Fruit fly (Drosophila melanogaster) whole organism, embryonic: ENCODE data around the gene Oatp30B.

Experiments
- CG10321 ChIP-seq: fragments of 200-800 bp; sonication (Bioruptor generic); IDR thresholded peaks from 2 replicates; pipeline ENCODE4 v1.3.6; 2022; ENCODE audit warnings: missing biosample characterization, missing genetic modification characterization
- CG10543 ChIP-seq: fragments of 200-800 bp; sonication (Bioruptor generic); optimal IDR thresholded peaks from 3 replicates; lab custom pipeline; 2017; ENCODE audit warnings: missing biosample characterization, mild to moderate bottlenecking, missing genetic modification characterization, moderate library complexity
- CG11456 ChIP-seq: fragments of 200-800 bp; sonication (Bioruptor generic); IDR thresholded peaks from 3 replicates; pipeline ENCODE4 v1.3.6; 2022; ENCODE audit warnings: missing biosample characterization, missing genetic modification characterization
- CG11504 ChIP-seq: fragments of 200-800 bp; sonication (Bioruptor generic); optimal IDR thresholded peaks from 3 replicates; lab custom pipeline; 2019; ENCODE audit warnings: missing biosample characterization, mild to moderate bottlenecking, missing genetic modification characterization, moderate library complexity
- CG11560 ChIP-seq: fragments of 200-800 bp; sonication (Bioruptor generic); IDR thresholded peaks from 3 replicates; pipeline ENCODE4 v1.3.6; 2022; ENCODE audit warnings: missing biosample characterization, missing genetic modification characterization
- CG12769 ChIP-seq: fragments of 200-800 bp; sonication (Bioruptor generic); optimal IDR thresholded peaks from 2 replicates; lab custom pipeline; 2019; ENCODE audit warnings: missing biosample characterization, mild to moderate bottlenecking, missing genetic modification characterization, moderate library complexity
- CG13894 ChIP-seq: fragments of 200-800 bp; sonication (Bioruptor generic); optimal IDR thresholded peaks from 3 replicates; lab custom pipeline; 2018; ENCODE audit warnings: missing biosample characterization, mild to moderate bottlenecking, missing genetic modification characterization, moderate library complexity
- CG15514 ChIP-seq: fragments of 200-800 bp; sonication (Bioruptor generic); optimal IDR thresholded peaks from 3 replicates; lab custom pipeline; 2017; ENCODE audit warnings: missing biosample characterization, missing genetic modification characterization, mild to moderate bottlenecking, moderate library complexity, missing genetic modification reagents
- CG2120 ChIP-seq: fragments of 200-800 bp; sonication (Bioruptor generic); optimal IDR thresholded peaks from 3 replicates; lab custom pipeline; 2016; ENCODE audit warnings: missing biosample characterization, missing genetic modification characterization
- CG2678 ChIP-seq: fragments of 200-800 bp; sonication (Bioruptor generic); optimal IDR thresholded peaks from 3 replicates; lab custom pipeline; 2019; ENCODE audit warnings: missing biosample characterization, mild to moderate bottlenecking, missing genetic modification characterization, moderate library complexity
- CG31365 ChIP-seq: fragments of 200-800 bp; sonication (Bioruptor generic); optimal IDR thresholded peaks from 2 replicates; lab custom pipeline; 2018; ENCODE audit warnings: missing biosample characterization, mild to moderate bottlenecking, missing genetic modification characterization
- CG32532 ChIP-seq: fragments of 200-800 bp; sonication (Bioruptor generic); IDR thresholded peaks from 2 replicates; pipeline ENCODE4 v1.3.6; 2022; ENCODE audit warnings: missing biosample characterization, missing genetic modification characterization
- CG6791 ChIP-seq: fragments of 200-800 bp; sonication (Bioruptor generic); IDR thresholded peaks from 3 replicates; pipeline ENCODE4 v1.3.6; 2022; ENCODE audit warnings: missing biosample characterization, missing genetic modification characterization; ENCODE audit not compliant: partially characterized antibody
- CG7372 ChIP-seq: fragments of 200-800 bp; sonication (Bioruptor generic); IDR thresholded peaks from 2 replicates; pipeline ENCODE4 v1.3.6; 2022; ENCODE audit warnings: missing biosample characterization, missing genetic modification characterization
- CG7556 ChIP-seq: fragments of 200-800 bp; sonication (Bioruptor generic); optimal IDR thresholded peaks from 2 replicates; lab custom pipeline; 2017; ENCODE audit warnings: missing biosample characterization, mild to moderate bottlenecking, missing genetic modification characterization
- CG7839 ChIP-seq: fragments of 200-800 bp; sonication (Bioruptor generic); optimal IDR thresholded peaks from 3 replicates; lab custom pipeline; 2018; ENCODE audit warnings: missing biosample characterization, mild to moderate bottlenecking, missing genetic modification characterization, moderate library complexity
- CG8290 ChIP-seq, 3 experiments: fragments of 200-800 bp; sonication (Bioruptor generic); optimal IDR thresholded peaks; 2 replicates each; lab custom pipeline; 2016 to 2019; ENCODE audit warnings: missing biosample characterization in 3 of 3, missing genetic modification characterization in 3 of 3, mild to moderate bottlenecking in 2 of 3, moderate library complexity in 1 of 3
- CG9215 ChIP-seq: fragments of 200-800 bp; sonication (Bioruptor generic); IDR thresholded peaks from 2 replicates; pipeline ENCODE4 v1.3.6; 2022; ENCODE audit warnings: missing biosample characterization, missing genetic modification characterization
- CG9932 ChIP-seq: fragments of 200-800 bp; sonication (Bioruptor generic); IDR thresholded peaks from 2 replicates; pipeline ENCODE4 v1.3.6; 2022; ENCODE audit warnings: missing biosample characterization, missing genetic modification characterization
- CrebB ChIP-seq: fragments of 200-800 bp; sonication (Bioruptor generic); optimal IDR thresholded peaks from 3 replicates; lab custom pipeline; 2018; ENCODE audit warnings: missing biosample characterization, mild to moderate bottlenecking, missing genetic modification characterization
- D19B ChIP-seq: fragments of 200-800 bp; sonication (Bioruptor generic); optimal IDR thresholded peaks from 2 replicates; lab custom pipeline; 2017; ENCODE audit warnings: missing biosample characterization, mild to moderate bottlenecking, missing genetic modification characterization
- Dbx ChIP-seq: fragments of 200-800 bp; sonication (Bioruptor generic); IDR thresholded peaks from 3 replicates; pipeline ENCODE4 v1.3.6; 2022; ENCODE audit warnings: missing biosample characterization, missing genetic modification characterization
- Deaf1 ChIP-seq: fragments of 200-800 bp; optimal IDR thresholded peaks from 3 replicates; lab custom pipeline; 2019; ENCODE audit warnings: missing biosample characterization, mild to moderate bottlenecking, missing genetic modification characterization, moderate library complexity
- Drgx ChIP-seq: fragments of 200-800 bp; sonication (Bioruptor generic); IDR thresholded peaks from 2 replicates; pipeline ENCODE4 v1.3.6; 2022; ENCODE audit warnings: missing biosample characterization, missing genetic modification characterization
- Eip74EF ChIP-seq, 2 experiments: fragments of 200-800 bp in 1 of 2; fragments of >200 bp in 1 of 2; sonication (Bioruptor generic) in 1 of 2; optimal IDR thresholded peaks; 2 replicates each; lab custom pipeline; 2017 to 2019; ENCODE audit warnings: missing biosample characterization in 2 of 2, missing genetic modification characterization in 2 of 2, mild to moderate bottlenecking in 1 of 2, moderate library complexity in 1 of 2
- Ets65A ChIP-seq: fragments of 200-800 bp; sonication (Bioruptor generic); peaks from one replicate; lab custom pipeline; 2016; ENCODE audit warnings: missing biosample characterization, missing genetic modification characterization
- Fer1 ChIP-seq: fragments of 200-800 bp; sonication (Bioruptor generic); optimal IDR thresholded peaks from 2 replicates; lab custom pipeline; 2017; ENCODE audit warnings: missing biosample characterization, mild to moderate bottlenecking, missing genetic modification characterization
- Hmr ChIP-seq: fragments of 200-800 bp; sonication (Bioruptor generic); optimal IDR thresholded peaks from 3 replicates; lab custom pipeline; 2017; ENCODE audit warnings: mild to moderate bottlenecking, missing biosample characterization, missing genetic modification reagents, missing genetic modification characterization
- Med ChIP-seq: fragments of 200-800 bp; sonication (Bioruptor generic); peaks from one replicate; lab custom pipeline; 2016; ENCODE audit warnings: missing biosample characterization, missing genetic modification characterization, mild to moderate bottlenecking, inconsistent platforms, moderate library complexity
- Pdp1 ChIP-seq, 2 experiments: fragments of 200-800 bp; sonication (Bioruptor generic); optimal IDR thresholded peaks; 3 replicates each; lab custom pipeline; 2016; ENCODE audit warnings: missing biosample characterization in 2 of 2, missing genetic modification characterization in 2 of 2, mild to moderate bottlenecking in 1 of 2, moderate library complexity in 1 of 2
- Scr ChIP-seq: fragments of 200-800 bp; sonication (Bioruptor generic); IDR thresholded peaks from 2 replicates; pipeline ENCODE4 v1.3.6; 2022; ENCODE audit warnings: missing biosample characterization, missing genetic modification characterization; ENCODE audit not compliant: partially characterized antibody
- Side ChIP-seq: fragments of 200-800 bp; sonication (Bioruptor generic); optimal IDR thresholded peaks from 2 replicates; lab custom pipeline; 2016; ENCODE audit warnings: missing biosample characterization, missing genetic modification characterization
- Trl ChIP-seq, 3 experiments: fragments of >200 bp in 2 of 3; fragments of 200-800 bp in 1 of 3; sonication (Bioruptor generic) in 1 of 3; optimal IDR thresholded peaks; 2 replicates in 1 of 3; 3 replicates in 2 of 3; lab custom pipeline; 2016 to 2017; ENCODE audit warnings: missing biosample characterization in 1 of 3, missing genetic modification characterization in 1 of 3
- abd-A ChIP-seq: fragments of 200-800 bp; sonication (Bioruptor generic); optimal IDR thresholded peaks from 3 replicates; lab custom pipeline; 2019; ENCODE audit warnings: missing biosample characterization, mild to moderate bottlenecking, missing genetic modification characterization, moderate library complexity
- crol ChIP-seq: fragments of 200-800 bp; sonication (Bioruptor generic); IDR thresholded peaks from 2 replicates; pipeline ENCODE4 v1.3.6; 2022; ENCODE audit warnings: missing biosample characterization, missing genetic modification characterization
- cwo ChIP-seq: fragments of 200-800 bp; sonication (Bioruptor generic); optimal IDR thresholded peaks from 3 replicates; lab custom pipeline; 2017; ENCODE audit warnings: missing biosample characterization, missing genetic modification characterization, mild to moderate bottlenecking, moderate library complexity, missing genetic modification reagents
- dmrt99B ChIP-seq: fragments of 200-800 bp; sonication (Bioruptor generic); optimal IDR thresholded peaks from 2 replicates; lab custom pipeline; 2018; ENCODE audit warnings: missing biosample characterization, mild to moderate bottlenecking, missing genetic modification characterization, moderate library complexity
- dysf ChIP-seq: fragments of 200-800 bp; sonication (Bioruptor generic); IDR thresholded peaks from 3 replicates; pipeline ENCODE4 v1.3.6; 2022; ENCODE audit warnings: missing biosample characterization, missing genetic modification characterization
- hb ChIP-seq: fragments of 200-800 bp; sonication (Bioruptor generic); IDR thresholded peaks from 3 replicates; pipeline ENCODE4 v1.3.6; 2022; ENCODE audit warnings: missing biosample characterization, missing genetic modification characterization; ENCODE audit not compliant: partially characterized antibody
- ken ChIP-seq: fragments of 200-800 bp; sonication (Bioruptor generic); IDR thresholded peaks from 3 replicates; pipeline ENCODE4 v1.3.6; 2022; ENCODE audit warnings: missing biosample characterization, missing genetic modification characterization
- lab ChIP-seq: fragments of 200-800 bp; sonication (Bioruptor generic); optimal IDR thresholded peaks from 3 replicates; lab custom pipeline; 2017; ENCODE audit warnings: missing biosample characterization, missing genetic modification characterization, mild to moderate bottlenecking, moderate library complexity, missing genetic modification reagents
- lmd ChIP-seq: fragments of 200-800 bp; sonication (Bioruptor generic); IDR thresholded peaks from 2 replicates; pipeline ENCODE4 v1.3.6; 2022; ENCODE audit warnings: missing biosample characterization, missing genetic modification characterization
- lov ChIP-seq, 2 experiments: fragments of 200-800 bp in 1 of 2; fragments of >200 bp in 1 of 2; sonication (Bioruptor generic) in 1 of 2; IDR thresholded peaks in 1 of 2; optimal IDR thresholded peaks in 1 of 2; 2 replicates in 1 of 2; 3 replicates in 1 of 2; pipeline versions ENCODE4 v1.3.6 to Lab custom; 2017 to 2022; ENCODE audit warnings: missing biosample characterization in 1 of 2, missing genetic modification characterization in 1 of 2
- rib ChIP-seq: fragments of 200-800 bp; sonication (Bioruptor generic); IDR thresholded peaks from 2 replicates; pipeline ENCODE4 v1.3.6; 2022; ENCODE audit warnings: missing biosample characterization, missing genetic modification characterization
- row ChIP-seq: fragments of 200-800 bp; sonication (Bioruptor generic); IDR thresholded peaks from 3 replicates; pipeline ENCODE4 v1.3.6; 2022; ENCODE audit warnings: missing biosample characterization, missing genetic modification characterization
- wek ChIP-seq: fragments of 200-800 bp; sonication (Bioruptor generic); optimal IDR thresholded peaks from 3 replicates; lab custom pipeline; 2018; ENCODE audit warnings: missing biosample characterization, mild to moderate bottlenecking, missing genetic modification characterization, moderate library complexity

Gene Oatp30B

DNA sequence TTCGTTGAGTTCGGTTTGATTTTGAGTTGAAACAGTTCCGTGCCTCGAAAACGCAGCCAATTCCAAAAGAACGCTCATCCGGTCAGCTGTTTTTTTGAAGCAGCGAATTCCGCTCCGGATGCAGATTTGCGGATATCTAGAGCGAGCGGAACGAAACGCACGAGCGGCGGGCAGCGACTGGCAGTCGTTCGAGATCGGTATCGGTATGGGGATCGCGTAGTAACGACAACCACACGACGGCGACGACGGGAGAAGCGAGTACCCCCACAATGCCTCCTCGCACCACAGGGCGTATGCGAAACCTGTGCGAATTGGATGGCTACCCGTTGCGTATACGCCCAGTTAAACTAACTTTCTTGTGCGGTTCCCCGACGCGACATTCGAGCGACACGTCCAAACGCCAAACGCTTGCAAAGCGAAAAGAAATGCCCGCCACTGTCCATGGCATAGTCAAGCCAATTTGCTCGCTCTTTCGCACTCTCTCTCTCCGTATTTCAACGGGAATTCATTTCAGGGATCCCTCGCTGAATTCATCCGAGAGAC lies 39.1 kb downstream of the Oatp30B start:
- TF ChIP-seq Eip74EF (GFP tag; optimal IDR thresholded peaks at IDR 0.05; lab: Kevin White, UChicago), result no peak
- TF ChIP-seq Dbx (GFP tag; lab: Robert Waterston, UW), result peak; percentile 32; the same call in 1 of the 3 replicates
- 0 out of 3 replicates have a peak, but pooled peaks have one; percentile 32 for TF ChIP-seq CG11456
- no peak for TF ChIP-seq CG10321
- peak; percentile 9; the same call in 1 of the 2 replicates for TF ChIP-seq CG32532 (GFP tag; lab: Robert Waterston, UW)
- TF ChIP-seq Ets65A (GFP tag; lab: Kevin White, UChicago), result peak; percentile 47
- TF ChIP-seq Drgx (GFP tag; lab: Robert Waterston, UW), result peak; percentile 57; the same call in 1 of the 2 replicates
- 0 out of 2 replicates have a peak, but pooled peaks have one; percentile 28 for TF ChIP-seq rib (GFP tag; lab: Robert Waterston, UW)
- peak; percentile 70 for TF ChIP-seq Med (GFP tag; lab: Kevin White, UChicago)
- no peak for TF ChIP-seq hb (GFP tag; lab: Robert Waterston, UW)
- no peak for TF ChIP-seq D19B (GFP tag; lab: Kevin White, UChicago)
- no peak for TF ChIP-seq cwo (GFP tag; lab: Kevin White, UChicago)
- peak; percentile 13 to 28 for TF ChIP-seq Trl (optimal IDR thresholded peaks at IDR 0.05; lab: Kevin White, UChicago)
- no peak for TF ChIP-seq Trl (GFP tag; optimal IDR thresholded peaks at IDR 0.05; lab: Kevin White, UChicago)
- TF ChIP-seq CG7372 (GFP tag; lab: Robert Waterston, UW), result peak; percentile 53; the same call in 1 of the 2 replicates
- TF ChIP-seq CrebB (tag; lab: Kevin White, UChicago), result no peak
- TF ChIP-seq CG12769, result peak; percentile 76
- TF ChIP-seq CG10543 (GFP tag; lab: Kevin White, UChicago), result peak; percentile 23
- no peak for TF ChIP-seq CG15514 (GFP tag; lab: Kevin White, UChicago)
- 0 out of 3 replicates have a peak, but pooled peaks have one; percentile 31 for TF ChIP-seq CG11560 (tag; lab: Robert Waterston, UW)
- TF ChIP-seq crol (GFP tag; lab: Robert Waterston, UW), result 0 out of 2 replicates have a peak, but pooled peaks have one; percentile 11
- TF ChIP-seq Deaf1 (tag; lab: Kevin White, UChicago), result peak; percentile 70

dm6 chr2L:9562713-9563112 lies 41.7 kb downstream of the Oatp30B start:
- TF ChIP-seq dmrt99B (tag; lab: Kevin White, UChicago) (peak; percentile 8), CG31365 (tag; lab: Kevin White, UChicago) (no peak), lov (optimal IDR thresholded peaks at IDR 0.05; lab: Kevin White, UChicago) (no peak), lov (GFP tag; IDR thresholded peaks at IDR 0.05; lab: Robert Waterston, UW) (0 out of 3 replicates have a peak, but pooled peaks have one; percentile 20), CG7556 (peak; percentile 17), lab (GFP tag; lab: Kevin White, UChicago) (peak; percentile 35), Scr (GFP tag; lab: Robert Waterston, UW) (no peak), ken (GFP tag; lab: Robert Waterston, UW) (no peak), CG8290 (GFP tag; optimal IDR thresholded peaks at IDR 0.05; lab: Kevin White, UChicago) (no peak), CG8290 (tag; optimal IDR thresholded peaks at IDR 0.05; lab: Kevin White, UChicago) (peak in 1 of 2 experiments; percentile 41), row (GFP tag; lab: Robert Waterston, UW) (peak; percentile 22; the same call in 1 of the 3 replicates), Hmr (GFP tag; lab: Kevin White, UChicago) (peak; percentile 26), CG9932 (GFP tag; lab: Robert Waterston, UW) (peak; percentile 51), lmd (GFP tag; lab: Robert Waterston, UW) (no peak), CG2678 (tag; lab: Kevin White, UChicago) (peak; percentile 29), Fer1 (GFP tag; lab: Kevin White, UChicago) (peak; percentile 36), CG13894 (tag; lab: Kevin White, UChicago) (peak; percentile 11), CG11504 (tag; lab: Kevin White, UChicago) (peak; percentile 19), CG7839 (peak; percentile 10), abd-A (peak; percentile 29), Side (GFP tag; lab: Kevin White, UChicago) (no peak), CG9215 (GFP tag; lab: Robert Waterston, UW) (0 out of 2 replicates have a peak, but pooled peaks have one; percentile 16), Pdp1 (GFP tag; optimal IDR thresholded peaks at IDR 0.05; lab: Kevin White, UChicago) (no peak), wek (no peak), CG2120 (GFP tag; lab: Kevin White, UChicago) (peak; percentile 7), dysf (GFP tag; lab: Robert Waterston, UW) (peak; percentile 33; the same call in 1 of the 3 replicates), CG6791 (GFP tag; lab: Robert Waterston, UW) (no peak)
